Worm (Caenorhabditis elegans) whole organism, early embryonic: ENCODE measurements around the gene T25D1.1.

ENCODE experiments used
- B0310.2 ChIP-seq: sonication (generic microtip); optimal IDR thresholded peaks from 2 replicates; lab custom pipeline; 2016; ENCODE audit warnings: mild to moderate bottlenecking, missing genetic modification characterization, missing compliant biosample characterization
- flt-1 ChIP-seq: fragments of 200-800 bp; sonication (Bioruptor generic); IDR thresholded peaks from 2 replicates; pipeline ENCODE4 v1.3.6; 2022; ENCODE audit warnings: missing genetic modification characterization, missing compliant biosample characterization
- sea-1 ChIP-seq: fragments of 200-800 bp; sonication (Bioruptor generic); conservative IDR thresholded peaks from 2 replicates; pipeline ENCODE4 v1.3.6; 2022; ENCODE audit warnings: missing genetic modification characterization, missing compliant biosample characterization

DNA sequence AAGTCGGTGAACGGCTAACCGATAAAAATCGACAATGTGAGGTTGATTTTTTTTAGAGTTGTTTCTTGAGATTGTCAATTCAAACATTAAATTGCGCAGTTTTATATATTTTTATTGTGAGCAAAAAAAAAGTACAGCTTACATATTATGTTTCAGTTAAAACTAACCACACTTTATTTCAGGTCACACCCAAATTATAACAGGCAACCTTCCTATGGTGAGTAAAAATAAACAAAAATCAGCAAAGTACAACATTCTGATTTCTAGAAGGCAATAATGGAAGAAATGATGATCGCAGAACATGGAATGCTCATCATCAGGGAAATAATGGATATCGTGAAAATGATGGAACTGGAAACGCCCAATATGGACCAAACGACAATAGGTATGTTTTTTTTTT, 25.0 kb upstream of the T25D1.1 start, which contains the start of gene K05G3.2:
- TF ChIP-seq sea-1 (GFP tag; lab: Robert Waterston, UW) (no peak), B0310.2 (tag; lab: Kevin White, UChicago) (no peak), flt-1 (GFP tag; lab: Robert Waterston, UW) (no peak)
